Worm (Caenorhabditis elegans) whole organism, L4 larva: ENCODE data around the gene dct-15.

ENCODE experiments used
- F10B5.3 ChIP-seq: sonication (generic microtip); optimal IDR thresholded peaks from 2 replicates; lab custom pipeline; 2016; ENCODE audit warnings: mild to moderate bottlenecking, missing genetic modification characterization, missing compliant biosample characterization
- F26F4.8 ChIP-seq: fragments of 200-800 bp; sonication (Bioruptor generic); conservative IDR thresholded peaks from 2 replicates; pipeline ENCODE4 v1.3.6; 2022; ENCODE audit warnings: missing genetic modification characterization, missing compliant biosample characterization
- T20F7.1 ChIP-seq: fragments of 200-800 bp; sonication (Bioruptor generic); optimal IDR thresholded peaks from 2 replicates; lab custom pipeline; 2018; ENCODE audit warnings: mild to moderate bottlenecking, missing genetic modification characterization, missing compliant biosample characterization
- T26A8.4 ChIP-seq: fragments of 200-800 bp; sonication (Bioruptor generic); IDR thresholded peaks from 2 replicates; pipeline ENCODE4 v1.3.6; 2022; ENCODE audit warnings: missing genetic modification characterization, missing compliant biosample characterization
- Y105C5A.15 ChIP-seq: fragments of 200-800 bp; sonication (Bioruptor generic); IDR thresholded peaks from 2 replicates; pipeline ENCODE4 v1.3.6; 2022; ENCODE audit warnings: missing genetic modification characterization, missing compliant biosample characterization
- ZK546.5 ChIP-seq, 2 experiments: sonication (generic microtip); optimal IDR thresholded peaks; 2 replicates each; lab custom pipeline; 2017; ENCODE audit warnings: missing biosample characterization in 2 of 2, missing genetic modification characterization in 2 of 2
- aha-1 ChIP-seq: fragments of 150-350 bp; peaks from one replicate; lab custom pipeline; 2014; ENCODE audit warnings: missing biosample characterization, missing genetic modification characterization
- aly-2 ChIP-seq: sonication (generic microtip); optimal IDR thresholded peaks from 2 replicates; lab custom pipeline; 2018; ENCODE audit warnings: missing biosample characterization, missing genetic modification characterization
- ceh-20 ChIP-seq: fragments of 200-800 bp; sonication (Bioruptor generic); IDR thresholded peaks from 2 replicates; pipeline ENCODE4 v1.3.6; 2022; ENCODE audit warnings: missing genetic modification reagents, missing genetic modification characterization, missing compliant biosample characterization
- ceh-62 ChIP-seq: sonication (generic microtip); optimal IDR thresholded peaks from 2 replicates; lab custom pipeline; 2017; ENCODE audit warnings: missing biosample characterization, missing genetic modification characterization
- ceh-82 ChIP-seq: sonication (generic microtip); optimal IDR thresholded peaks from 2 replicates; lab custom pipeline; 2017; ENCODE audit warnings: missing biosample characterization, missing genetic modification characterization
- ctbp-1 ChIP-seq: fragments of 200-800 bp; sonication (Bioruptor generic); IDR thresholded peaks from 2 replicates; pipeline ENCODE4 v1.3.6; 2022; ENCODE audit warnings: missing genetic modification reagents, missing genetic modification characterization, missing compliant biosample characterization
- daf-16 ChIP-seq, 3 experiments: sonication (generic microtip); optimal IDR thresholded peaks; 2 replicates each; lab custom pipeline; 2016 to 2017; ENCODE audit warnings: missing genetic modification characterization in 3 of 3, missing genetic modification reagents in 3 of 3, mild to moderate bottlenecking in 2 of 3, missing compliant biosample characterization in 2 of 3, missing biosample characterization in 1 of 3, moderate library complexity in 1 of 3
- dmd-6 ChIP-seq: fragments of 200-800 bp; sonication (Bioruptor generic); IDR thresholded peaks from 2 replicates; pipeline ENCODE4 v1.3.6; 2022; ENCODE audit warnings: missing genetic modification reagents, missing genetic modification characterization, missing compliant biosample characterization
- dmd-8 ChIP-seq: fragments of 200-800 bp; sonication (Bioruptor generic); IDR thresholded peaks from 2 replicates; pipeline ENCODE4 v1.3.6; 2022; ENCODE audit warnings: missing genetic modification characterization, missing compliant biosample characterization
- dmd-9 ChIP-seq: fragments of 200-800 bp; sonication (Bioruptor generic); IDR thresholded peaks from 2 replicates; pipeline ENCODE4 v1.3.6; 2022; ENCODE audit warnings: missing genetic modification reagents, missing genetic modification characterization, missing compliant biosample characterization
- dpl-1 ChIP-seq: fragments of 150-350 bp; optimal IDR thresholded peaks from 2 replicates; lab custom pipeline; 2014; ENCODE audit warnings: missing biosample characterization, missing genetic modification reagents, missing genetic modification characterization
- dve-1 ChIP-seq: sonication (generic microtip); optimal IDR thresholded peaks from 2 replicates; lab custom pipeline; 2017; ENCODE audit warnings: antibody characterized with exemption, mild to moderate bottlenecking, missing genetic modification characterization, missing compliant biosample characterization; ENCODE audit not compliant: insufficient read depth
- egl-27 ChIP-seq: sonication (generic microtip); optimal IDR thresholded peaks from 3 replicates; lab custom pipeline; 2017; ENCODE audit warnings: missing biosample characterization, missing genetic modification reagents, missing genetic modification characterization
- egl-43 ChIP-seq: fragments of 200-800 bp; sonication (Bioruptor generic); IDR thresholded peaks from 2 replicates; pipeline ENCODE4 v1.3.6; 2022; ENCODE audit warnings: missing genetic modification reagents, missing genetic modification characterization, missing compliant biosample characterization
- hif-1 ChIP-seq, 2 experiments: sonication (generic microtip); optimal IDR thresholded peaks; 2 replicates each; lab custom pipeline; 2016 to 2017; ENCODE audit warnings: missing compliant biosample characterization in 2 of 2, missing genetic modification characterization in 2 of 2, missing genetic modification reagents in 2 of 2, missing genotype in 2 of 2, mild to moderate bottlenecking in 1 of 2
- lin-1 ChIP-seq: fragments of 200-800 bp; sonication (Bioruptor generic); IDR thresholded peaks from 2 replicates; pipeline ENCODE4 v1.3.6; 2022; ENCODE audit warnings: missing genetic modification reagents, missing genetic modification characterization, missing compliant biosample characterization
- lin-13 ChIP-seq: fragments of 150-350 bp; optimal IDR thresholded peaks from 2 replicates; lab custom pipeline; 2014; ENCODE audit warnings: missing biosample characterization, missing genetic modification reagents, missing genetic modification characterization
- lin-15B ChIP-seq: fragments of 150-350 bp; sonication (generic microtip); optimal IDR thresholded peaks from 3 replicates; lab custom pipeline; 2014; ENCODE audit warnings: missing biosample characterization, missing genetic modification characterization
- lin-38 ChIP-seq: fragments of 200-800 bp; sonication (Bioruptor generic); IDR thresholded peaks from 2 replicates; pipeline ENCODE4 v1.3.6; 2022; ENCODE audit warnings: missing genetic modification reagents, missing genetic modification characterization, missing compliant biosample characterization
- mdl-1 ChIP-seq, 2 experiments: fragments of 150-350 bp in 1 of 2; sonication (generic microtip) in 1 of 2; optimal IDR thresholded peaks; 2 replicates each; lab custom pipeline; 2014 to 2017; ENCODE audit warnings: missing biosample characterization in 2 of 2, missing genetic modification characterization in 2 of 2
- mep-1 ChIP-seq: fragments of 150-350 bp; sonication (generic microtip); optimal IDR thresholded peaks from 3 replicates; lab custom pipeline; 2014; ENCODE audit warnings: missing biosample characterization, missing genetic modification characterization
- mes-2 ChIP-seq: sonication (generic microtip); optimal IDR thresholded peaks from 2 replicates; lab custom pipeline; 2016; ENCODE audit warnings: missing genotype, mild to moderate bottlenecking, missing genetic modification characterization, missing compliant biosample characterization; ENCODE audit not compliant: poor library complexity, severe bottlenecking
- mxl-2 ChIP-seq: fragments of 200-800 bp; sonication (Bioruptor generic); conservative IDR thresholded peaks from 2 replicates; pipeline ENCODE4 v1.3.6; 2022; ENCODE audit warnings: missing genetic modification reagents, missing genetic modification characterization, missing compliant biosample characterization
- nhr-10 ChIP-seq: fragments of 150-350 bp; optimal IDR thresholded peaks from 2 replicates; lab custom pipeline; 2014; ENCODE audit warnings: missing biosample characterization, missing genetic modification characterization
- nhr-48 ChIP-seq: sonication (generic microtip); optimal IDR thresholded peaks from 2 replicates; lab custom pipeline; 2016; ENCODE audit warnings: mild to moderate bottlenecking, missing genetic modification characterization, missing compliant biosample characterization
- pha-4 ChIP-seq, 2 experiments: fragments of 150-350 bp in 1 of 2; fragments of 200-800 bp in 1 of 2; sonication (Bioruptor generic) in 1 of 2; IDR thresholded peaks in 1 of 2; optimal IDR thresholded peaks in 1 of 2; 2 replicates each; pipeline versions ENCODE4 v1.3.6 to Lab custom; 2014 to 2022; ENCODE audit warnings: missing genetic modification characterization in 2 of 2, missing genetic modification reagents in 2 of 2, missing biosample characterization in 1 of 2, missing compliant biosample characterization in 1 of 2
- php-3 ChIP-seq: fragments of 200-800 bp; sonication (Bioruptor generic); IDR thresholded peaks from 2 replicates; pipeline ENCODE4 v1.3.6; 2022; ENCODE audit warnings: missing genetic modification reagents, missing genetic modification characterization, missing compliant biosample characterization
- pqm-1 ChIP-seq: sonication (generic microtip); optimal IDR thresholded peaks from 2 replicates; lab custom pipeline; 2017; ENCODE audit warnings: missing biosample characterization, missing genetic modification characterization
- rbr-2 ChIP-seq: sonication (generic microtip); optimal IDR thresholded peaks from 2 replicates; lab custom pipeline; 2016; ENCODE audit warnings: missing genotype, missing genetic modification characterization, missing compliant biosample characterization
- set-16 ChIP-seq: fragments of 200-800 bp; sonication (Bioruptor generic); IDR thresholded peaks from 2 replicates; pipeline ENCODE4 v1.3.6; 2022; ENCODE audit warnings: missing genetic modification reagents, missing genetic modification characterization, missing compliant biosample characterization
- skn-1 ChIP-seq: fragments of 150-350 bp; optimal IDR thresholded peaks from 2 replicates; lab custom pipeline; 2014; ENCODE audit warnings: missing biosample characterization, missing genetic modification characterization
- snpc-1.2 ChIP-seq: fragments of 200-800 bp; sonication (Bioruptor generic); IDR thresholded peaks from 2 replicates; pipeline ENCODE4 v1.3.6; 2022; ENCODE audit warnings: missing genetic modification reagents, missing genetic modification characterization, missing compliant biosample characterization
- spr-1 ChIP-seq: sonication (generic microtip); optimal IDR thresholded peaks from 2 replicates; lab custom pipeline; 2016; ENCODE audit warnings: mild to moderate bottlenecking, missing genetic modification characterization, missing compliant biosample characterization
- spr-3 ChIP-seq: fragments of 200-800 bp; sonication (Bioruptor generic); optimal IDR thresholded peaks from 2 replicates; lab custom pipeline; 2018; ENCODE audit warnings: mild to moderate bottlenecking, missing genetic modification characterization, missing compliant biosample characterization
- tag-97 ChIP-seq: fragments of 200-800 bp; sonication (Bioruptor generic); IDR thresholded peaks from 2 replicates; pipeline ENCODE4 v1.3.6; 2022; ENCODE audit warnings: missing genetic modification characterization, missing compliant biosample characterization
- tra-1 ChIP-seq: fragments of 200-800 bp; sonication (Bioruptor generic); IDR thresholded peaks from 2 replicates; pipeline ENCODE4 v1.3.6; 2022; ENCODE audit warnings: missing genetic modification reagents, missing genetic modification characterization, missing compliant biosample characterization
- unc-130 ChIP-seq: sonication (generic microtip); optimal IDR thresholded peaks from 2 replicates; lab custom pipeline; 2016; ENCODE audit warnings: missing genetic modification reagents, missing genetic modification characterization, missing compliant biosample characterization
- unc-39 ChIP-seq: sonication (generic microtip); optimal IDR thresholded peaks from 2 replicates; lab custom pipeline; 2017; ENCODE audit warnings: missing biosample characterization, missing genetic modification characterization
- unc-62 ChIP-seq, 3 experiments: fragments of 150-350 bp in 1 of 3; sonication (generic microtip); optimal IDR thresholded peaks in 2 of 3; peaks in 1 of 3; 1 replicate in 1 of 3; 2 replicates in 2 of 3; lab custom pipeline; 2014 to 2017; ENCODE audit warnings: missing biosample characterization in 3 of 3, missing genetic modification characterization in 3 of 3, missing genetic modification reagents in 3 of 3, missing genotype in 1 of 3
- zfp-2 ChIP-seq: sonication (generic microtip); optimal IDR thresholded peaks from 2 replicates; lab custom pipeline; 2016; ENCODE audit warnings: mild to moderate bottlenecking, missing genetic modification characterization, missing compliant biosample characterization
- zfp-3 ChIP-seq: fragments of 200-800 bp; sonication (Bioruptor generic); conservative IDR thresholded peaks from 2 replicates; pipeline ENCODE4 v1.3.6; 2022; ENCODE audit warnings: missing genetic modification reagents, missing genetic modification characterization, missing compliant biosample characterization
- ztf-11 ChIP-seq: fragments of 150-350 bp; optimal IDR thresholded peaks from 2 replicates; lab custom pipeline; 2014; ENCODE audit warnings: missing biosample characterization, missing genetic modification characterization

Gene dct-15

DNA sequence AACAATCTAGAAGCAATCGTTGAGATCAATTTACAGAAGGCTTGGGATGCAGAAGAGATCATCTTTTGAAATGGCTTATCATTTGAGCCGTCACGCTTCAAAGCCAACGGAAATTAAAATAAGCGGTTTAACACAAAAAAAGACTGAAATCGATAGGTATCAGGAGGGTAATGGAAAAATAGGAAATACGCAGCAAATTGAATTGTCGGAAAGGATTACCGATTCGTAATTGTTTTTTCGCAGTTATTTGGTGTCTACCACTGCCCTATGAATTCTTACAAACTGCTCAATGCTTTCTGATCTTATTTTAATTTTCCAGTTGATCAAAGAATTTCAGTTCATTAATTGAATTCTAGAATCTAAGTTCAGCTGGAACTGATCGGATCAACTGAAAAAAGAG lies 954 bp upstream of the dct-15 start:
- no peak for TF ChIP-seq lin-38 (GFP tag; lab: Robert Waterston, UW)
- no peak for TF ChIP-seq zfp-2
- peak; percentile 63 for TF ChIP-seq aha-1 (tag; lab: Kevin White, UChicago)

DNA sequence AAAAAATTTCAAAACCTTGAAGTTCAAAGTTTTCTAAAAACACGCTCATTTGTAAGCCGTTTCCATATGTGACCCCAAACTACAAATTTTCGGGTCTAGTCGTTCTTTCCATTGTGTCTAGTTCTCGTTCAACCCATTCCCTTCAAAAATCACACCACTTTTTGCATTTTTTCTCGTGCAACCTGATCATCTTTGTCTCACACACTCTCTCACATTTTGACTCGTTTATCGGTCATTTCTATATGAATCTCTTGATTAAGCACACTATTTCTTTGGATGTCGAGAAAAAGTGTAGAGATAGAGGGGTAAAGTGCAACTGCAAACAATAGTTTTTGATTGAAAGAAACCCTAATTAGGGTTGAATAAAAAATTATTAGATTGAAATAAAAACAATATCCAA lies 7.0 kb downstream of the dct-15 start:
- TF ChIP-seq ctbp-1 (GFP tag; lab: Robert Waterston, UW) = no peak
- TF ChIP-seq unc-39 (tag; lab: Kevin White, UChicago) = no peak
- TF ChIP-seq pqm-1 = peak; percentile 40
- TF ChIP-seq ZK546.5 (tag; optimal IDR thresholded peaks at IDR 0.05; lab: Kevin White, UChicago) = no peak
- no peak for TF ChIP-seq unc-130 (GFP tag; lab: Kevin White, UChicago)
- peak; percentile 72 for TF ChIP-seq mes-2
- no peak for TF ChIP-seq spr-1
- TF ChIP-seq spr-3 = no peak
- 0 out of 2 replicates have a peak, but pooled peaks have one; percentile 19 for TF ChIP-seq T26A8.4
- TF ChIP-seq ceh-20 (GFP tag; lab: Robert Waterston, UW) = no peak
- TF ChIP-seq dve-1 (tag; lab: Kevin White, UChicago) = peak; percentile 85
- TF ChIP-seq unc-62 (GFP tag; optimal IDR thresholded peaks at IDR 0.05 in 1 of 2; lab: Kevin White, UChicago) = peak in 1 of 2 experiments; percentile 97
- no peak for TF ChIP-seq unc-62 (tag; optimal IDR thresholded peaks at IDR 0.05; lab: Kevin White, UChicago)
- no peak for TF ChIP-seq snpc-1.2 (GFP tag; lab: Robert Waterston, UW)
- TF ChIP-seq nhr-48 (tag; lab: Kevin White, UChicago) = peak; percentile 43
- TF ChIP-seq dmd-8 (GFP tag; lab: Robert Waterston, UW) = no peak
- TF ChIP-seq dpl-1 (GFP tag; lab: Kevin White, UChicago) = peak; percentile 3
- TF ChIP-seq dmd-6 (GFP tag; lab: Robert Waterston, UW) = peak; percentile 70
- no peak for TF ChIP-seq dmd-9 (GFP tag; lab: Robert Waterston, UW)
- no peak for TF ChIP-seq egl-27 (tag; lab: Kevin White, UChicago)
- peak; percentile 49 for TF ChIP-seq T20F7.1 (GFP tag; lab: Kevin White, UChicago)
- no peak for TF ChIP-seq lin-15B (tag; lab: Kevin White, UChicago)
- no peak for TF ChIP-seq tra-1 (GFP tag; lab: Robert Waterston, UW)
- TF ChIP-seq mdl-1 (tag; optimal IDR thresholded peaks at IDR 0.05; lab: Kevin White, UChicago) = peak in 1 of 2 experiments; percentile 71
- TF ChIP-seq tag-97 (GFP tag; lab: Robert Waterston, UW) = no peak
- TF ChIP-seq Y105C5A.15 (GFP tag; lab: Robert Waterston, UW) = no peak
- TF ChIP-seq aly-2 (tag; lab: Kevin White, UChicago) = no peak
- peak; percentile 40; the same call in 1 of the 2 replicates for TF ChIP-seq php-3 (GFP tag; lab: Robert Waterston, UW)
- TF ChIP-seq zfp-3 = 0 out of 2 replicates have a peak, but pooled peaks have one; percentile 41
- TF ChIP-seq F10B5.3 (tag; lab: Kevin White, UChicago) = no peak
- peak in 1 of 2 experiments; percentile 25 for TF ChIP-seq hif-1 (tag; optimal IDR thresholded peaks at IDR 0.05; lab: Kevin White, UChicago)
- TF ChIP-seq pha-4 (GFP tag; IDR thresholded peaks at IDR 0.05; lab: Robert Waterston, UW) = no peak
- TF ChIP-seq pha-4 (tag; optimal IDR thresholded peaks at IDR 0.05; lab: Kevin White, UChicago) = peak; percentile 21
- TF ChIP-seq lin-38 (GFP tag; lab: Robert Waterston, UW) = 0 out of 2 replicates have a peak, but pooled peaks have one; percentile 28
- TF ChIP-seq skn-1 (tag; lab: Kevin White, UChicago) = no peak
- TF ChIP-seq ceh-82 (tag; lab: Kevin White, UChicago) = no peak
- no peak for TF ChIP-seq mxl-2
- TF ChIP-seq nhr-10 = no peak
- no peak for TF ChIP-seq egl-43
- TF ChIP-seq lin-13 (GFP tag; lab: Kevin White, UChicago) = peak; percentile 44
- no peak for TF ChIP-seq F26F4.8 (GFP tag; lab: Robert Waterston, UW)
- no peak for TF ChIP-seq set-16 (GFP tag; lab: Robert Waterston, UW)
- no peak for TF ChIP-seq daf-16 (GFP tag; optimal IDR thresholded peaks at IDR 0.05; lab: Kevin White, UChicago)
- TF ChIP-seq daf-16 (tag; optimal IDR thresholded peaks at IDR 0.05; lab: Kevin White, UChicago) = peak; percentile 70
- TF ChIP-seq rbr-2 (tag; lab: Kevin White, UChicago) = peak; percentile 6
- TF ChIP-seq lin-1 (GFP tag; lab: Robert Waterston, UW) = peak; percentile 81; the same call in 1 of the 2 replicates
- TF ChIP-seq ztf-11 (tag; lab: Kevin White, UChicago) = no peak
- no peak for TF ChIP-seq ceh-62 (tag; lab: Kevin White, UChicago)
- peak; percentile 79 for TF ChIP-seq mep-1 (tag; lab: Kevin White, UChicago)
